Fruit fly (Drosophila melanogaster) whole organism, embryonic: ENCODE results near the gene CG43052.

Experiments used
- B-H1 ChIP-seq: fragments of 200-800 bp; sonication (Bioruptor generic); IDR thresholded peaks from 3 replicates; pipeline ENCODE4 v1.3.6; 2022; ENCODE audit warnings: missing biosample characterization, missing genetic modification characterization
- Bgb ChIP-seq: fragments of 200-800 bp; sonication (Bioruptor generic); IDR thresholded peaks from 2 replicates; pipeline ENCODE4 v1.3.6; 2022; ENCODE audit warnings: missing biosample characterization, missing genetic modification characterization; ENCODE audit not compliant: partially characterized antibody
- CG10267 ChIP-seq: fragments of 200-800 bp; sonication (Bioruptor generic); optimal IDR thresholded peaks from 2 replicates; lab custom pipeline; 2018; ENCODE audit warnings: missing biosample characterization, mild to moderate bottlenecking, missing genetic modification characterization, moderate library complexity
- CG12071 ChIP-seq: fragments of 200-800 bp; sonication (Bioruptor generic); optimal IDR thresholded peaks from 3 replicates; lab custom pipeline; 2018; ENCODE audit warnings: missing biosample characterization, mild to moderate bottlenecking, missing genetic modification characterization
- CG13296 ChIP-seq: fragments of 200-800 bp; sonication (Bioruptor generic); optimal IDR thresholded peaks from 3 replicates; lab custom pipeline; 2018; ENCODE audit warnings: missing biosample characterization, mild to moderate bottlenecking, missing genetic modification characterization
- CG13775 ChIP-seq: fragments of 200-800 bp; sonication (Bioruptor generic); optimal IDR thresholded peaks from 3 replicates; lab custom pipeline; 2017; ENCODE audit warnings: missing biosample characterization, mild to moderate bottlenecking, missing genetic modification characterization
- CG13894 ChIP-seq: fragments of 200-800 bp; sonication (Bioruptor generic); optimal IDR thresholded peaks from 3 replicates; lab custom pipeline; 2018; ENCODE audit warnings: missing biosample characterization, mild to moderate bottlenecking, missing genetic modification characterization, moderate library complexity
- CG14014 ChIP-seq: fragments of 200-800 bp; sonication (Bioruptor generic); IDR thresholded peaks from 2 replicates; pipeline ENCODE4 v1.3.6; 2022; ENCODE audit warnings: missing biosample characterization, missing genetic modification characterization
- CG14860 ChIP-seq: fragments of 200-800 bp; sonication (Bioruptor generic); IDR thresholded peaks from 3 replicates; pipeline ENCODE4 v1.3.6; 2022; ENCODE audit warnings: missing biosample characterization, missing genetic modification characterization; ENCODE audit not compliant: partially characterized antibody
- CG15696 ChIP-seq: fragments of 200-800 bp; sonication (Bioruptor generic); optimal IDR thresholded peaks from 2 replicates; lab custom pipeline; 2019; ENCODE audit warnings: missing biosample characterization, mild to moderate bottlenecking, missing genetic modification characterization, moderate library complexity
- CG17186 ChIP-seq: fragments of 200-800 bp; sonication (Bioruptor generic); optimal IDR thresholded peaks from 3 replicates; lab custom pipeline; 2017; ENCODE audit warnings: missing biosample characterization, missing genetic modification reagents, missing genetic modification characterization
- CG17568 ChIP-seq: fragments of 200-800 bp; sonication (Bioruptor generic); optimal IDR thresholded peaks from 2 replicates; lab custom pipeline; 2018; ENCODE audit warnings: missing biosample characterization, mild to moderate bottlenecking, missing genetic modification characterization, moderate library complexity
- CG2199 ChIP-seq: fragments of 200-800 bp; sonication (Bioruptor generic); IDR thresholded peaks from 3 replicates; pipeline ENCODE4 v1.3.6; 2022; ENCODE audit warnings: missing biosample characterization, missing genetic modification characterization
- CG31224 ChIP-seq: fragments of 200-800 bp; sonication (Bioruptor generic); IDR thresholded peaks from 2 replicates; pipeline ENCODE4 v1.3.6; 2022; ENCODE audit warnings: missing biosample characterization, missing genetic modification characterization
- CG31388 ChIP-seq: fragments of 200-800 bp; sonication (Bioruptor generic); optimal IDR thresholded peaks from 2 replicates; lab custom pipeline; 2016; ENCODE audit warnings: missing biosample characterization, missing genetic modification characterization
- CG3281 ChIP-seq: fragments of 200-800 bp; sonication (Bioruptor generic); optimal IDR thresholded peaks from 3 replicates; lab custom pipeline; 2017; ENCODE audit warnings: missing biosample characterization, mild to moderate bottlenecking, missing genetic modification characterization
- CG33557 ChIP-seq: fragments of 200-800 bp; sonication (Bioruptor generic); optimal IDR thresholded peaks from 2 replicates; lab custom pipeline; 2019; ENCODE audit warnings: missing biosample characterization, mild to moderate bottlenecking, missing genetic modification characterization, moderate library complexity
- CG3838 ChIP-seq: fragments of 200-800 bp; sonication (Bioruptor generic); optimal IDR thresholded peaks from 3 replicates; lab custom pipeline; 2016; ENCODE audit warnings: missing biosample characterization, missing genetic modification characterization
- CG4424 ChIP-seq: fragments of 200-800 bp; sonication (Bioruptor generic); optimal IDR thresholded peaks from 3 replicates; lab custom pipeline; 2016; ENCODE audit warnings: missing biosample characterization, missing genetic modification characterization
- CG4617 ChIP-seq: fragments of 200-800 bp; sonication (Bioruptor generic); optimal IDR thresholded peaks from 3 replicates; lab custom pipeline; 2016; ENCODE audit warnings: missing biosample characterization, missing genetic modification characterization, borderline replicate concordance
- CG4854 ChIP-seq: fragments of 200-800 bp; sonication (Bioruptor generic); optimal IDR thresholded peaks from 2 replicates; lab custom pipeline; 2016; ENCODE audit warnings: missing biosample characterization, missing genetic modification characterization, inconsistent platforms
- CG5953 ChIP-seq: fragments of 200-800 bp; sonication (Bioruptor generic); IDR thresholded peaks from 2 replicates; pipeline ENCODE4 v1.3.6; 2022; ENCODE audit warnings: missing biosample characterization, missing genetic modification characterization
- CG6765 ChIP-seq: fragments of 200-800 bp; sonication (Bioruptor generic); optimal IDR thresholded peaks from 3 replicates; lab custom pipeline; 2017; ENCODE audit warnings: missing biosample characterization, mild to moderate bottlenecking, missing genetic modification characterization
- CG6854 ChIP-seq: fragments of 200-800 bp; sonication (Bioruptor generic); optimal IDR thresholded peaks from 3 replicates; lab custom pipeline; 2017; ENCODE audit warnings: missing biosample characterization, mild to moderate bottlenecking, missing genetic modification characterization
- CG8388 ChIP-seq: fragments of 200-800 bp; sonication (Bioruptor generic); optimal IDR thresholded peaks from 2 replicates; lab custom pipeline; 2019; ENCODE audit warnings: missing biosample characterization, mild to moderate bottlenecking, missing genetic modification characterization, moderate library complexity
- CG9437 ChIP-seq: fragments of 200-800 bp; sonication (Bioruptor generic); optimal IDR thresholded peaks from 2 replicates; lab custom pipeline; 2018; ENCODE audit warnings: missing biosample characterization, mild to moderate bottlenecking, missing genetic modification characterization
- CTCF ChIP-seq: fragments of 200-800 bp; sonication (Bioruptor generic); optimal IDR thresholded peaks from 2 replicates; lab custom pipeline; 2017; ENCODE audit warnings: missing biosample characterization, mild to moderate bottlenecking, missing genetic modification characterization, moderate library complexity
- CkIIα-i1 ChIP-seq: fragments of 200-800 bp; sonication (Bioruptor generic); IDR thresholded peaks from 2 replicates; pipeline ENCODE4 v1.3.6; 2022; ENCODE audit warnings: missing biosample characterization, missing genetic modification characterization
- Dad ChIP-seq: fragments of 200-800 bp; sonication (Bioruptor generic); optimal IDR thresholded peaks from 3 replicates; lab custom pipeline; 2016; ENCODE audit warnings: missing biosample characterization, missing genetic modification characterization
- HLH3B ChIP-seq: fragments of 200-800 bp; sonication (Bioruptor generic); IDR thresholded peaks from 2 replicates; pipeline ENCODE4 v1.3.6; 2022; ENCODE audit warnings: missing biosample characterization, missing genetic modification characterization
- Hr51 ChIP-seq, 2 experiments: fragments of 200-800 bp; sonication (Bioruptor generic); optimal IDR thresholded peaks; 2 replicates in 1 of 2; 3 replicates in 1 of 2; lab custom pipeline; 2016 to 2018; ENCODE audit warnings: missing biosample characterization in 2 of 2, missing genetic modification characterization in 2 of 2, mild to moderate bottlenecking in 1 of 2, moderate library complexity in 1 of 2
- Lhr ChIP-seq: fragments of 200-800 bp; sonication (Bioruptor generic); optimal IDR thresholded peaks from 3 replicates; lab custom pipeline; 2017; ENCODE audit warnings: mild to moderate bottlenecking, missing biosample characterization, missing genetic modification reagents, missing genetic modification characterization
- Myb ChIP-seq: fragments of 200-800 bp; sonication (Bioruptor generic); optimal IDR thresholded peaks from 2 replicates; lab custom pipeline; 2016; ENCODE audit warnings: missing biosample characterization, missing genetic modification characterization
- Nf-YC ChIP-seq: fragments of 200-800 bp; optimal IDR thresholded peaks from 3 replicates; lab custom pipeline; 2019; ENCODE audit warnings: missing biosample characterization, mild to moderate bottlenecking, missing genetic modification characterization, moderate library complexity
- Opbp ChIP-seq: fragments of 200-800 bp; sonication (Bioruptor generic); IDR thresholded peaks from 3 replicates; pipeline ENCODE4 v1.3.6; 2022; ENCODE audit warnings: missing biosample characterization, missing genetic modification characterization; ENCODE audit not compliant: partially characterized antibody
- Pdp1 ChIP-seq, 2 experiments: fragments of 200-800 bp; sonication (Bioruptor generic); optimal IDR thresholded peaks; 3 replicates each; lab custom pipeline; 2016; ENCODE audit warnings: missing biosample characterization in 2 of 2, missing genetic modification characterization in 2 of 2, mild to moderate bottlenecking in 1 of 2, moderate library complexity in 1 of 2
- Side ChIP-seq: fragments of 200-800 bp; sonication (Bioruptor generic); optimal IDR thresholded peaks from 2 replicates; lab custom pipeline; 2016; ENCODE audit warnings: missing biosample characterization, missing genetic modification characterization
- aop ChIP-seq: fragments of 200-800 bp; sonication (Bioruptor generic); IDR thresholded peaks from 2 replicates; pipeline ENCODE4 v1.3.6; 2022; ENCODE audit warnings: missing biosample characterization, missing genetic modification characterization
- ci ChIP-seq: fragments of 200-800 bp; sonication (Bioruptor generic); IDR thresholded peaks from 3 replicates; pipeline ENCODE4 v1.3.6; 2022; ENCODE audit warnings: missing biosample characterization, missing genetic modification characterization
- crc ChIP-seq: fragments of 200-800 bp; sonication (Bioruptor generic); optimal IDR thresholded peaks from 2 replicates; lab custom pipeline; 2016; ENCODE audit warnings: missing biosample characterization, missing genetic modification characterization
- disco-r ChIP-seq: fragments of 200-800 bp; sonication (Bioruptor generic); optimal IDR thresholded peaks from 2 replicates; lab custom pipeline; 2016; ENCODE audit warnings: missing biosample characterization, missing genetic modification characterization
- gem ChIP-seq: fragments of 200-800 bp; sonication (Bioruptor generic); optimal IDR thresholded peaks from 2 replicates; lab custom pipeline; 2019; ENCODE audit warnings: missing biosample characterization, mild to moderate bottlenecking, missing genetic modification characterization, moderate library complexity
- grau ChIP-seq: fragments of 200-800 bp; optimal IDR thresholded peaks from 3 replicates; lab custom pipeline; 2019; ENCODE audit warnings: missing biosample characterization, mild to moderate bottlenecking, missing genetic modification characterization, moderate library complexity
- h ChIP-seq: fragments of >200 bp; optimal IDR thresholded peaks from 2 replicates; lab custom pipeline; 2017
- kay ChIP-seq: fragments of 200-800 bp; sonication (Bioruptor generic); optimal IDR thresholded peaks from 2 replicates; lab custom pipeline; 2016; ENCODE audit warnings: missing biosample characterization, missing genetic modification characterization
- pan ChIP-seq, 4 experiments: fragments of >200 bp in 3 of 4; fragments of 200-800 bp in 1 of 4; sonication (Bioruptor generic) in 1 of 4; optimal IDR thresholded peaks in 3 of 4; IDR thresholded peaks in 1 of 4; 2 replicates each; pipeline versions ENCODE4 v1.3.6 to Lab custom; 2017 to 2022; ENCODE audit warnings: missing biosample characterization in 2 of 4, missing genetic modification characterization in 2 of 4, mixed read lengths in 1 of 4
- ranshi ChIP-seq: fragments of 200-800 bp; sonication (Bioruptor generic); IDR thresholded peaks from 2 replicates; pipeline ENCODE4 v1.3.6; 2022; ENCODE audit warnings: missing biosample characterization, missing genetic modification characterization
- sr ChIP-seq: fragments of 200-800 bp; sonication (Bioruptor generic); IDR thresholded peaks from 3 replicates; pipeline ENCODE4 v1.3.6; 2022; ENCODE audit warnings: missing biosample characterization, missing genetic modification characterization
- tna ChIP-seq: fragments of 200-800 bp; sonication (Bioruptor generic); IDR thresholded peaks from 2 replicates; pipeline ENCODE4 v1.3.6; 2022; ENCODE audit warnings: missing biosample characterization, missing genetic modification characterization; ENCODE audit not compliant: partially characterized antibody
- tx ChIP-seq: fragments of 200-800 bp; sonication (Bioruptor generic); optimal IDR thresholded peaks from 2 replicates; lab custom pipeline; 2016; ENCODE audit warnings: missing biosample characterization, missing genetic modification characterization
- yki ChIP-seq: fragments of >200 bp; optimal IDR thresholded peaks from 3 replicates; lab custom pipeline; 2018

The CG43052 gene

DNA sequence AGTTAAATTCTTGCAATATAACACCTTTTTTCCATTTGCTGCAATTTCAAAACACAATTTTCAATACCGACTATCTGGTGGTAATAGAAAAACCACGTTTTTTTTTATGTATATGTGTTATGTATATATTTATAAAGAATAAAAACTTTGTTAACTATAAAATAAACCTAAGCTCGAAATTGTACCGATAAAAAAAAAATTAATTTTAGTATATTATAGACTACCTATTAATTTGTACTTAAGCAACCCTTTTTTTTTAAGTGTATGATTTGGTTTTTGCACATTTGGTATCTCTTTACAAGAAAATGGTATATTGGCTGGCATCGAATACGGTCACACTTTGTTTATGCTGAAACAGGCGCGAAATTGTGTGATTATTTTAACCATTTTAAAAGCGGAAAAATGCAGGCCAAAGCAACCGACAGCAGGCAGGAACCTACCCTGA, 9.9 kb downstream of the CG43052 start, which contains the start of gene spel1 (continued):
- peak; percentile 60 for TF ChIP-seq CG4617
- TF ChIP-seq kay: peak; percentile 51
- TF ChIP-seq CG2199: no peak
- TF ChIP-seq CG3281: peak; percentile 80
- peak; percentile 22 for TF ChIP-seq CG31388
- TF ChIP-seq Myb: no peak
- peak; percentile 31 to 89 for TF ChIP-seq Hr51 (GFP tag; optimal IDR thresholded peaks at IDR 0.05; lab: Kevin White, UChicago)
- TF ChIP-seq CTCF (GFP tag; lab: Kevin White, UChicago): no peak
- no peak for TF ChIP-seq tx (GFP tag; lab: Kevin White, UChicago)
- peak; percentile 52 for TF ChIP-seq CG5953
- peak; percentile 59 for TF ChIP-seq CG6765 (GFP tag; lab: Kevin White, UChicago)
- TF ChIP-seq Bgb: no peak
- TF ChIP-seq Side: no peak
- TF ChIP-seq CG33557 (GFP tag; lab: Kevin White, UChicago): peak; percentile 66
- TF ChIP-seq CkIIα-i1 (GFP tag; lab: Robert Waterston, UW): no peak
- TF ChIP-seq ranshi: peak; percentile 89
- no peak for TF ChIP-seq h (lab: Kevin White, UChicago)
- peak; percentile 87 for TF ChIP-seq CG8388 (GFP tag; lab: Kevin White, UChicago)
- peak; percentile 74 for TF ChIP-seq Nf-YC (tag; lab: Kevin White, UChicago)
- TF ChIP-seq CG6854 (GFP tag; lab: Kevin White, UChicago): peak; percentile 60
- no peak for TF ChIP-seq sr
- peak; percentile 76; the same call in 1 of the 2 replicates for TF ChIP-seq CG14014 (GFP tag; lab: Robert Waterston, UW)
- TF ChIP-seq disco-r (GFP tag; lab: Kevin White, UChicago): no peak
- TF ChIP-seq CG14860 (GFP tag; lab: Robert Waterston, UW): no peak
- TF ChIP-seq CG10267 (tag; lab: Kevin White, UChicago): peak; percentile 83
- TF ChIP-seq CG17186: no peak
- TF ChIP-seq tna (GFP tag; lab: Robert Waterston, UW): no peak
- TF ChIP-seq Opbp (GFP tag; lab: Robert Waterston, UW): no peak
- TF ChIP-seq CG17568: peak; percentile 11
- TF ChIP-seq CG4854 (GFP tag; lab: Kevin White, UChicago): peak; percentile 9
- TF ChIP-seq grau (tag; lab: Kevin White, UChicago): peak; percentile 83
- peak; percentile 75; the same call in 2 of the 3 replicates for TF ChIP-seq ci (GFP tag; lab: Robert Waterston, UW)
- peak; percentile 74 for TF ChIP-seq CG9437 (GFP tag; lab: Kevin White, UChicago)
- TF ChIP-seq yki (lab: Kevin White, UChicago): no peak
- TF ChIP-seq Lhr: peak; percentile 41
- TF ChIP-seq B-H1: peak; percentile 73; the same call in 2 of the 3 replicates
- no peak for TF ChIP-seq crc (GFP tag; lab: Kevin White, UChicago)
- TF ChIP-seq CG12071 (GFP tag; lab: Kevin White, UChicago): no peak
- peak; percentile 81 for TF ChIP-seq CG4424 (GFP tag; lab: Kevin White, UChicago)
- TF ChIP-seq CG15696 (tag; lab: Kevin White, UChicago): peak; percentile 68
- peak; percentile 86 for TF ChIP-seq HLH3B
- TF ChIP-seq CG3838 (GFP tag; lab: Kevin White, UChicago): peak; percentile 8
- TF ChIP-seq CG31224 (GFP tag; lab: Robert Waterston, UW): peak; percentile 71
- TF ChIP-seq Dad (GFP tag; lab: Kevin White, UChicago): no peak
- peak; percentile 94 for TF ChIP-seq gem
- peak; percentile 60 for TF ChIP-seq CG13775
- TF ChIP-seq CG13894 (tag; lab: Kevin White, UChicago): peak; percentile 67
- TF ChIP-seq aop (GFP tag; lab: Robert Waterston, UW): no peak
- no peak for TF ChIP-seq pan (optimal IDR thresholded peaks at IDR 0.05; lab: Kevin White, UChicago)
- TF ChIP-seq pan (GFP tag; optimal IDR thresholded peaks at IDR 0.05 in 1 of 2, IDR thresholded peaks at IDR 0.05 in 1 of 2): peak in 1 of 2 experiments; percentile 85
- TF ChIP-seq Pdp1 (GFP tag; optimal IDR thresholded peaks at IDR 0.05; lab: Kevin White, UChicago): peak in 1 of 2 experiments; percentile 55
- peak; percentile 83 for TF ChIP-seq CG13296 (GFP tag; lab: Kevin White, UChicago)
